Worm (Caenorhabditis elegans) whole organism, young adult: ENCODE results near the gene F22H10.6.

ENCODE experiments used
- F23B12.7 ChIP-seq: sonication (generic microtip); optimal IDR thresholded peaks from 2 replicates; lab custom pipeline; 2017; ENCODE audit warnings: missing genetic modification characterization, mild to moderate bottlenecking, missing compliant biosample characterization, antibody characterized with exemption, moderate library complexity; ENCODE audit not compliant: insufficient read depth
- F39B2.1 ChIP-seq: fragments of 200-800 bp; sonication (Bioruptor generic); IDR thresholded peaks from 2 replicates; pipeline ENCODE4 v1.3.6; 2022; ENCODE audit warnings: missing genetic modification reagents, missing genetic modification characterization, missing compliant biosample characterization
- F49E8.2 ChIP-seq: sonication (generic microtip); optimal IDR thresholded peaks from 3 replicates; lab custom pipeline; 2017; ENCODE audit warnings: missing genetic modification characterization, mild to moderate bottlenecking, missing compliant biosample characterization, antibody characterized with exemption, moderate library complexity; ENCODE audit not compliant: insufficient read depth
- F55B11.4 ChIP-seq: sonication (generic microtip); optimal IDR thresholded peaks from 2 replicates; lab custom pipeline; 2016; ENCODE audit warnings: missing compliant biosample characterization, missing genetic modification characterization, borderline replicate concordance; ENCODE audit not compliant: insufficient read depth
- K11D2.4 ChIP-seq: fragments of 200-800 bp; sonication (Bioruptor generic); IDR thresholded peaks from 2 replicates; pipeline ENCODE4 v1.3.6; 2022; ENCODE audit warnings: missing genetic modification reagents, missing genetic modification characterization, missing compliant biosample characterization
- Y53F4B.3 ChIP-seq: fragments of 200-800 bp; sonication (Bioruptor generic); IDR thresholded peaks from 2 replicates; pipeline ENCODE4 v1.3.6; 2022; ENCODE audit warnings: missing genetic modification reagents, missing genetic modification characterization, missing compliant biosample characterization
- Y56A3A.18 ChIP-seq: fragments of 200-800 bp; sonication (Bioruptor generic); IDR thresholded peaks from 2 replicates; pipeline ENCODE4 v1.3.6; 2022; ENCODE audit warnings: missing genetic modification reagents, missing genetic modification characterization, missing compliant biosample characterization
- Y79H2A.3 ChIP-seq: fragments of 200-800 bp; sonication (Bioruptor generic); conservative IDR thresholded peaks from 2 replicates; pipeline ENCODE4 v1.3.6; 2022; ENCODE audit warnings: missing genetic modification reagents, missing genetic modification characterization, missing compliant biosample characterization
- Y95B8A.8 ChIP-seq: fragments of 200-800 bp; sonication (Bioruptor generic); IDR thresholded peaks from 2 replicates; pipeline ENCODE4 v1.3.6; 2022; ENCODE audit warnings: missing genetic modification reagents, missing genetic modification characterization, missing compliant biosample characterization
- aptf-2 ChIP-seq: fragments of 200-800 bp; sonication (Bioruptor generic); conservative IDR thresholded peaks from 2 replicates; pipeline ENCODE4 v1.3.6; 2022; ENCODE audit warnings: missing genetic modification reagents, missing genetic modification characterization, missing compliant biosample characterization
- die-1 ChIP-seq: sonication (generic microtip); optimal IDR thresholded peaks from 2 replicates; lab custom pipeline; 2016; ENCODE audit warnings: missing genotype, mild to moderate bottlenecking, missing genetic modification characterization, missing compliant biosample characterization
- dox-1 ChIP-seq: fragments of 200-800 bp; sonication (Bioruptor generic); IDR thresholded peaks from 2 replicates; pipeline ENCODE4 v1.3.6; 2022; ENCODE audit warnings: missing genetic modification reagents, missing genetic modification characterization, missing compliant biosample characterization
- egl-44 ChIP-seq: fragments of 200-800 bp; sonication (Bioruptor generic); IDR thresholded peaks from 2 replicates; pipeline ENCODE4 v1.3.6; 2022; ENCODE audit warnings: missing genetic modification reagents, missing genetic modification characterization, missing compliant biosample characterization
- egrh-3 ChIP-seq: fragments of 200-800 bp; sonication (Bioruptor generic); IDR thresholded peaks from 2 replicates; pipeline ENCODE4 v1.3.6; 2022; ENCODE audit warnings: missing genetic modification reagents, missing genetic modification characterization, missing compliant biosample characterization
- ekl-4 ChIP-seq: fragments of 200-800 bp; sonication (Bioruptor generic); IDR thresholded peaks from 2 replicates; pipeline ENCODE4 v1.3.6; 2022; ENCODE audit warnings: missing genetic modification reagents, missing genetic modification characterization, missing compliant biosample characterization
- hmg-20 ChIP-seq: fragments of 200-800 bp; sonication (Bioruptor generic); IDR thresholded peaks from 2 replicates; pipeline ENCODE4 v1.3.6; 2022; ENCODE audit warnings: missing genetic modification reagents, missing genetic modification characterization, missing compliant biosample characterization
- let-607 ChIP-seq, 2 experiments: fragments of 200-800 bp in 1 of 2; sonication (Bioruptor generic) in 1 of 2; sonication (generic microtip) in 1 of 2; optimal IDR thresholded peaks; 2 replicates each; lab custom pipeline; 2016 to 2018; ENCODE audit warnings: mild to moderate bottlenecking in 2 of 2, missing compliant biosample characterization in 2 of 2, missing genetic modification characterization in 2 of 2, moderate library complexity in 2 of 2, missing genotype in 1 of 2
- lin-26 ChIP-seq: fragments of 200-800 bp; sonication (Bioruptor generic); IDR thresholded peaks from 2 replicates; pipeline ENCODE4 v1.3.6; 2022; ENCODE audit warnings: missing genetic modification reagents, missing genetic modification characterization, missing compliant biosample characterization
- lin-40 ChIP-seq: sonication (generic microtip); optimal IDR thresholded peaks from 2 replicates; lab custom pipeline; 2016; ENCODE audit warnings: missing genetic modification characterization, mild to moderate bottlenecking, missing compliant biosample characterization, missing genotype, missing genetic modification reagents
- lsl-1 ChIP-seq: fragments of 200-800 bp; sonication (Bioruptor generic); optimal IDR thresholded peaks from 2 replicates; lab custom pipeline; 2018; ENCODE audit warnings: mild to moderate bottlenecking, missing genetic modification characterization, moderate library complexity, missing compliant biosample characterization
- madf-10 ChIP-seq: sonication (generic microtip); optimal IDR thresholded peaks from 2 replicates; lab custom pipeline; 2016; ENCODE audit warnings: mild to moderate bottlenecking, missing genetic modification characterization, missing compliant biosample characterization
- madf-8 ChIP-seq: fragments of 200-800 bp; sonication (Bioruptor generic); conservative IDR thresholded peaks from 2 replicates; pipeline ENCODE4 v1.3.6; 2022; ENCODE audit warnings: missing genetic modification reagents, missing genetic modification characterization, missing compliant biosample characterization
- nhr-120 ChIP-seq: fragments of 200-800 bp; sonication (Bioruptor generic); IDR thresholded peaks from 2 replicates; pipeline ENCODE4 v1.3.6; 2022; ENCODE audit warnings: missing genetic modification characterization, missing compliant biosample characterization
- nhr-80 ChIP-seq: sonication (generic microtip); optimal IDR thresholded peaks from 2 replicates; lab custom pipeline; 2016; ENCODE audit warnings: missing genetic modification characterization, missing compliant biosample characterization
- rcor-1 ChIP-seq: fragments of 200-800 bp; sonication (Bioruptor generic); IDR thresholded peaks from 2 replicates; pipeline ENCODE4 v1.3.6; 2022; ENCODE audit warnings: missing genetic modification reagents, missing genetic modification characterization, missing compliant biosample characterization
- rec-8 ChIP-seq, 2 experiments: sonication (generic microtip); optimal IDR thresholded peaks; 2 replicates each; lab custom pipeline; 2016; ENCODE audit warnings: mild to moderate bottlenecking in 2 of 2, missing genetic modification characterization in 2 of 2, missing genetic modification reagents in 2 of 2, missing genotype in 2 of 2, missing biosample characterization in 1 of 2, missing compliant biosample characterization in 1 of 2, moderate library complexity in 1 of 2
- rpc-1 ChIP-seq, 2 experiments: fragments of 150-350 bp in 1 of 2; sonication (generic microtip) in 1 of 2; optimal IDR thresholded peaks; 2 replicates each; lab custom pipeline; 2014 to 2018; ENCODE audit warnings: missing biosample characterization in 1 of 2, missing genetic modification characterization in 1 of 2, missing genetic modification reagents in 1 of 2, missing genotype in 1 of 2
- sdz-38 ChIP-seq: sonication (generic microtip); optimal IDR thresholded peaks from 2 replicates; lab custom pipeline; 2016; ENCODE audit warnings: missing genotype, missing genetic modification characterization, missing compliant biosample characterization
- snpc-4 ChIP-seq, 5 experiments: fragments of 150-350 bp in 1 of 5; sonication (generic microtip) in 4 of 5; optimal IDR thresholded peaks; 2 replicates each; lab custom pipeline; 2014 to 2018; ENCODE audit warnings: missing genetic modification characterization in 5 of 5, missing biosample characterization in 3 of 5, antibody characterized with exemption in 2 of 5, mild to moderate bottlenecking in 2 of 5, missing compliant biosample characterization in 2 of 5, missing genotype in 2 of 5, moderate library complexity in 2 of 5, missing genetic modification reagents in 1 of 5
- somi-1 ChIP-seq: fragments of 200-800 bp; sonication (Bioruptor generic); optimal IDR thresholded peaks from 2 replicates; lab custom pipeline; 2018; ENCODE audit warnings: mild to moderate bottlenecking, missing genetic modification characterization, missing compliant biosample characterization
- unc-62 ChIP-seq: fragments of 150-350 bp; optimal IDR thresholded peaks from 2 replicates; lab custom pipeline; 2014; ENCODE audit warnings: missing biosample characterization, missing genetic modification reagents, missing genetic modification characterization
- xnd-1 ChIP-seq: sonication (generic microtip); optimal IDR thresholded peaks from 2 replicates; lab custom pipeline; 2016; ENCODE audit warnings: missing genotype, missing genetic modification reagents, missing genetic modification characterization, missing compliant biosample characterization
- zfh-2 ChIP-seq: fragments of 200-800 bp; sonication (Bioruptor generic); conservative IDR thresholded peaks from 2 replicates; pipeline ENCODE4 v1.3.6; 2022; ENCODE audit warnings: missing genetic modification reagents, missing genetic modification characterization, missing compliant biosample characterization
- ztf-18 ChIP-seq: sonication (generic microtip); optimal IDR thresholded peaks from 2 replicates; lab custom pipeline; 2016; ENCODE audit warnings: missing genotype, mild to moderate bottlenecking, missing genetic modification characterization, missing compliant biosample characterization
- ztf-28 ChIP-seq: fragments of 200-800 bp; sonication (Bioruptor generic); IDR thresholded peaks from 2 replicates; pipeline ENCODE4 v1.3.6; 2022; ENCODE audit warnings: missing genetic modification reagents, missing genetic modification characterization, missing compliant biosample characterization
- ztf-3 ChIP-seq: fragments of 200-800 bp; sonication (Bioruptor generic); optimal IDR thresholded peaks from 2 replicates; lab custom pipeline; 2018; ENCODE audit warnings: mild to moderate bottlenecking, missing genetic modification characterization, missing compliant biosample characterization

Gene F22H10.6

DNA sequence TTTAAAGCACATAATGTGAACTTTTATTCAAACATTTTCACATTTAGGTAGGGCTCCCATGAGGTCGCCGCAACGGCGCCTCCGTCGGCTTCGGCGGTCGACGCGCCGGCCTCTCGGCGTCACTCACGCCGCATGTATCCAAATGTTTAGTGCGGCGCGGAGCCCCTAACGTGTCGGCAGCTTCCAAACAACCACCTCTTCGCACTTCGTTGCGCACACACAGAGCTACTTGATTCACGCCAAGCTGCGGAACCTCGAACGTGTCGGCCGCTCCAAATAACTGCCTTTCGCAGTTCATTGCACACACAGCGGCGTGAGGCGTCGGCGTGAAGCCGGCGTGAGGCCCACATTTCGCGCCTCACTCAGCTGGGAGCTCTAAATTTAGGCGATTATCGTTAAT, at the start of gene F22H10.6:
TSS of gene F22H10.6 (minus strand) at position 292 of the 400 bp plus-strand sequence.
- TF ChIP-seq snpc-4 (GFP tag; optimal IDR thresholded peaks at IDR 0.05; lab: Kevin White, UChicago) (no peak), snpc-4 (tag; optimal IDR thresholded peaks at IDR 0.05; lab: Kevin White, UChicago) (peak in 2 of 4 experiments; percentile 49 to 72), nhr-120 (GFP tag; lab: Robert Waterston, UW) (0 out of 2 replicates have a peak, but pooled peaks have one; percentile 31), ztf-3 (no peak), zfh-2 (GFP tag; lab: Robert Waterston, UW) (peak; percentile 80), unc-62 (no peak), madf-8 (GFP tag; lab: Robert Waterston, UW) (0 out of 2 replicates have a peak, but pooled peaks have one; percentile 4), egrh-3 (GFP tag; lab: Robert Waterston, UW) (peak; percentile 16; the same call in 1 of the 2 replicates)
- TF ChIP-seq, all 124 proteins: peak for 5

DNA sequence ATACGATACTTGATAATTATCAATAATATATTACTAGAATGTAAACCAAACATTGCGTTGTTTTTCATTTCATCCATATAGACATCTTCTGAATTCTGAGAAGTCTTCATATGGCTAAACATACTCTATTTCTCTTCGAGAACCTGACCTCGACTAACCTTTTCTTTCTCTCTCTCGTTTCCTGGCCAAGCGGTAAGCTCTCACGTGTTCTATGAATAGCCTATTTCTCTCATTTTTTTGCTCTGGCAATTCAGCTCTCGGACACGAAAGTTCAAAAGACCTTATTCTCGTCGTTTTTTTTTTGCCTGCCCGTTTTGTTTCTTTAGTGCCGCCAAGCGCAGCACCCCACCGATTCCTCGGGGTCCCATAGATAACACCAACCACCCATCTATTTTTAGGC, 46.3 kb upstream of the F22H10.6 start:
- TF ChIP-seq xnd-1 (tag; lab: Kevin White, UChicago) (no peak), nhr-80 (tag; lab: Kevin White, UChicago) (no peak), Y79H2A.3 (GFP tag; lab: Robert Waterston, UW) (no peak), hmg-20 (GFP tag; lab: Robert Waterston, UW) (no peak), ztf-3 (no peak), rcor-1 (GFP tag; lab: Robert Waterston, UW) (no peak), K11D2.4 (GFP tag; lab: Robert Waterston, UW) (no peak), rpc-1 (optimal IDR thresholded peaks at IDR 0.05; lab: Kevin White, UChicago) (no peak), rpc-1 (tag; optimal IDR thresholded peaks at IDR 0.05; lab: Kevin White, UChicago) (no peak), F39B2.1 (GFP tag; lab: Robert Waterston, UW) (no peak), F49E8.2 (tag; lab: Kevin White, UChicago) (no peak), rec-8 (tag; optimal IDR thresholded peaks at IDR 0.05; lab: Kevin White, UChicago) (no peak), F23B12.7 (tag; lab: Kevin White, UChicago) (no peak), sdz-38 (no peak), Y56A3A.18 (GFP tag; lab: Robert Waterston, UW) (no peak), lin-26 (GFP tag; lab: Robert Waterston, UW) (no peak), Y53F4B.3 (GFP tag; lab: Robert Waterston, UW) (no peak), ekl-4 (GFP tag; lab: Robert Waterston, UW) (no peak)
- TF ChIP-seq, all 124 proteins: peak for 0

DNA sequence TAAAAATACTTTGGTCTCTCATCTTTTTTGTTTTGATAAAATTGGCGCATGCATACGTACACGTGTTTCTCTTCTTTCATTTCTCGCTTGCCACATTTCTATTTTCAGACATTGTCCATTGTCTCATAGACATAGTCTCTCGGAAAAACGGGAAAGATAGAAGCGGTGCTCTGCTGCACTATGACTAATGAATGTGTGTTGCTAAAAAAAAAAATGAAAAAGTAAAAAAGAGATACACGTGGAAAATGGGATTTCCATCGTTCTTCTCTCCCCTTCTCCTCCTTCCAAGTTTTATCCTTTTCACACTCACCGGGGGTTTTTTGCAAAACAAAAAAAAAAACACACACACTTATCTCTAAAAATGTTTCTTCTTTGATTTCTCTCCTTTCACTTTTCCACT, 43.8 kb upstream of the F22H10.6 start:
- TF ChIP-seq lin-40 (tag; lab: Kevin White, UChicago) = peak; percentile 5
- TF ChIP-seq lsl-1 = no peak
- peak; percentile 46 for TF ChIP-seq somi-1 (GFP tag; lab: Kevin White, UChicago)

DNA sequence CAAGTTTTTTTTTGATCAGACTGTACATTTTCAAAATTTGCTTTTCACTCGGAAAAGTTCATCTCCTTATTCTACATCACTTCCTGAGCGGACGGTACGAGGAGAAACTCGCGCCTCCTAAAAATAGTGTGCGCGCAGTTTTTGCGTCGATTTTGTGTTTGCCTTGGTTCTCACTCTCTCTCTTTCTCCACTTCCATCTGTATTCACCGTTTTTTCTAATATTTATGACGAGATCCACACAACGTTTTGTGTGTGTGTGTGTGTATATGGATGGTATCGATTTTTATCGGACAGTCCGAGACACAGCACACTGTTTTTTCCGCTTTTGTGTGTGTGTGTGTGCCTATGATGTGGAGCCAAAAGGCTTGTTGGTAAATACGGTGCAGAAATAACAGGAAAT, 42.3 kb upstream of the F22H10.6 start:
- TF ChIP-seq rcor-1 (GFP tag; lab: Robert Waterston, UW) = no peak
- no peak for TF ChIP-seq ztf-28 (GFP tag; lab: Robert Waterston, UW)
- TF ChIP-seq xnd-1 (tag; lab: Kevin White, UChicago) = no peak
- TF ChIP-seq ztf-18 (tag; lab: Kevin White, UChicago) = no peak
- TF ChIP-seq Y56A3A.18 (GFP tag; lab: Robert Waterston, UW) = no peak
- TF ChIP-seq Y95B8A.8 (GFP tag; lab: Robert Waterston, UW) = no peak
- no peak for TF ChIP-seq dox-1 (GFP tag; lab: Robert Waterston, UW)
- TF ChIP-seq let-607 (tag; optimal IDR thresholded peaks at IDR 0.05; lab: Kevin White, UChicago) = no peak
- no peak for TF ChIP-seq aptf-2 (GFP tag; lab: Robert Waterston, UW)
- no peak for TF ChIP-seq madf-10
- no peak for TF ChIP-seq die-1 (tag; lab: Kevin White, UChicago)
- TF ChIP-seq egl-44 (GFP tag; lab: Robert Waterston, UW) = no peak
- no peak for TF ChIP-seq F55B11.4
